Fruit fly (Drosophila melanogaster): ENCODE measurements around the gene Hsc20.

Gene Hsc20

DNA sequence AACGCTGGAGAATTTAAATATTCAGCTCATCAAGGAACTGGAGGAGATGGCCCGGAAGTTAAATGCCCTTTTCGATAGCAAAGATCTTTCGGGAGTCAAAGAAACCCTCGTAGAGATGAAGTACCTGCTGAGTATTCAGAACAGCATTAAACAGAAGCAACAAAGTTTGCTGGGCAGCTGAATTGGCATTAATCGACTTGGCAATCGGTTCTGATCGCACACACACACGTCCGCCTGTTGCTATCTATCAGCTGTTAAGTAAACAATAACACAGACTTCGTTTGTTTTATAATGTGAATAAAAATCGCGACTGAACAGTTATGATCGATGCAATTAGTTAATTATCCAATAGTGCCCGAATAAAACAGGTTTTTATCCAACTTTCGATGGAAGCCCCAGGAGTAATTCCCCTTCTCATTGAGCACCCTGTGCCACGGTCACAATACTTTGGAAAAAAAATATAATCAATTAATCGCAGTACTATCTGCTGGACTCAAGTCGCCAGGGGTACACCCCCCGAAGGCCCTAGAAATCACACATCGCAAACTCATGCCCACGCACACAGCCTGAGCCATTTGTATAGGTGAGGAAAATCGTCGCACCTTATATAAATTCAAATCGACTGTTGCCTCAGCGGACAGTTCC lies 1.0 kb downstream of the Hsc20 start:
- no peak for TF ChIP-seq pad (GFP tag; optimal IDR thresholded peaks at IDR 0.05)
- TF ChIP-seq CG7101 (tag; optimal IDR thresholded peaks at IDR 0.05): peak; percentile 48
- peak in 1 of 2 experiments; percentile 53 for TF ChIP-seq cnc (optimal IDR thresholded peaks at IDR 0.05)
- no peak for TF ChIP-seq bab1 (GFP tag; optimal IDR thresholded peaks at IDR 0.05)
- TF ChIP-seq CG5204 (GFP tag; optimal IDR thresholded peaks at IDR 0.05): no peak
- peak; percentile 79 for TF ChIP-seq tj (GFP tag; optimal IDR thresholded peaks at IDR 0.05)
- peak; percentile 43 for TF ChIP-seq Mnt (GFP tag; optimal IDR thresholded peaks at IDR 0.05)
- TF ChIP-seq ovo (GFP tag; optimal IDR thresholded peaks at IDR 0.05): peak; percentile 34
- peak; percentile 65 for TF ChIP-seq cic (GFP tag; optimal IDR thresholded peaks at IDR 0.05)
- TF ChIP-seq CG14711 (tag; optimal IDR thresholded peaks at IDR 0.05): peak; percentile 23
- TF ChIP-seq Clk (GFP tag; optimal IDR thresholded peaks at IDR 0.05): no peak
- no peak for TF ChIP-seq Hr96 (GFP tag; optimal IDR thresholded peaks at IDR 0.05)
- peak; percentile 70 for TF ChIP-seq CG12768 (GFP tag; optimal IDR thresholded peaks at IDR 0.05)
- no peak for TF ChIP-seq CG1620 (GFP tag; optimal IDR thresholded peaks at IDR 0.05)
- TF ChIP-seq kay (GFP tag; ENCODE audit: borderline replicate concordance): peak; percentile 89
- TF ChIP-seq toe (GFP tag; optimal IDR thresholded peaks at IDR 0.05): peak; percentile 21
- peak; percentile 16 for TF ChIP-seq CG7045 (GFP tag; optimal IDR thresholded peaks at IDR 0.05)
- no peak for TF ChIP-seq Crg-1 (GFP tag; optimal IDR thresholded peaks at IDR 0.05)
- TF ChIP-seq CG11617 (GFP tag; optimal IDR thresholded peaks at IDR 0.05): peak; percentile 61
- TF ChIP-seq CG33017 (tag; optimal IDR thresholded peaks at IDR 0.05): peak; percentile 28

DNA sequence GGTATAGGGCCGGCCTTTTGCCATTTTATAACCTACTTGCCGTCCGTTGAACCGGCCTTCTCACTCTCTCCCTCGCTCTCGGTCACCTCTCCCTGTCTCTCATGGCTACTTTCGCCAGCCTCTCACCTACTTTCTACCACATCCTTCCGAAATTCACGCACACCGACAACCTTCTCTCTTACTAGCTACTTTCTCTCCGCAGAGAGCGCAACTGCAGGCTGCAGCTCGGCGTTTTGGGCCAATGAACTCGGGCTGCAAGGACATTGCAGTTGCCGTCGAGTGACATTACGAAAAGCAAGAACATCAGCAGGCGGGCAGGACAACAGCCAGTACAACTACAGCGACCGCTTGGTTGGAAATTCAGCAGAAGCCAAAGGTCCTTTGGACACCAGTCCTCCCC lies 8.4 kb downstream of the Hsc20 start:
- TF ChIP-seq bab1 (GFP tag; optimal IDR thresholded peaks at IDR 0.05) (no peak), CG33017 (tag; optimal IDR thresholded peaks at IDR 0.05) (no peak), kay (GFP tag; ENCODE audit: borderline replicate concordance) (no peak), CG7101 (tag; optimal IDR thresholded peaks at IDR 0.05) (no peak), Mnt (GFP tag; optimal IDR thresholded peaks at IDR 0.05) (no peak), ovo (GFP tag; optimal IDR thresholded peaks at IDR 0.05) (no peak), CG5204 (GFP tag; optimal IDR thresholded peaks at IDR 0.05) (no peak), CG14711 (tag; optimal IDR thresholded peaks at IDR 0.05) (no peak), tj (GFP tag; optimal IDR thresholded peaks at IDR 0.05) (no peak), Hr96 (GFP tag; optimal IDR thresholded peaks at IDR 0.05) (no peak)

DNA sequence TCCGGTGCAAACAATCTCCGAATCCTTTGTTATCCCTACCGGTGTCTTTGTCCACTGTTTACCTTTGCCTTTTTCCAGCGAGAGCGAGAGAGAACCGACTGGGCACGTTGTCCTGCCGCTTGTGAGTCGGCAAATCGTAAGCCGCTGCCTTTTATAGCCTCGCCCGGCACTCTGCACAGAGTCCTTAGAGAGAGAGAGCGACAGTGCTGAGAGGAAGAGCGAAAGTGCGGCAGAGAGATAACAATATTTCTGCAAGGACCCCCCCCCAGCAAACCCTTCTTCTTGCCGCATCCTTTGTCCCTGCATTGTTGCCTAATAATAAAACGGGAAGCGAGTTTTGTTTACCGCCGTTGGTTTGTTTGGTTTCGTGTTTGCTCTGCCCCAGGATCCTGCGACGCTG lies 19.3 kb downstream of the Hsc20 start, which contains the start of gene CG13055:
Gene CG13055, minus strand, starts transcription at position 101 of the 400 bp plus-strand sequence.
- TF ChIP-seq bab1 (GFP tag; optimal IDR thresholded peaks at IDR 0.05) (no peak), tj (GFP tag; optimal IDR thresholded peaks at IDR 0.05) (no peak), ovo (GFP tag; optimal IDR thresholded peaks at IDR 0.05) (no peak), Crg-1 (GFP tag; optimal IDR thresholded peaks at IDR 0.05) (no peak), pad (GFP tag; optimal IDR thresholded peaks at IDR 0.05) (no peak), CG7045 (GFP tag; optimal IDR thresholded peaks at IDR 0.05) (no peak), CG11617 (GFP tag; optimal IDR thresholded peaks at IDR 0.05) (no peak), Mnt (GFP tag; optimal IDR thresholded peaks at IDR 0.05) (no peak), toe (GFP tag; optimal IDR thresholded peaks at IDR 0.05) (no peak), CG5204 (GFP tag; optimal IDR thresholded peaks at IDR 0.05) (no peak), CG7101 (tag; optimal IDR thresholded peaks at IDR 0.05) (no peak), kay (GFP tag; ENCODE audit: borderline replicate concordance) (no peak), cic (GFP tag; optimal IDR thresholded peaks at IDR 0.05) (no peak), cnc (optimal IDR thresholded peaks at IDR 0.05) (no peak), CG1620 (GFP tag; optimal IDR thresholded peaks at IDR 0.05) (no peak), Hr96 (GFP tag; optimal IDR thresholded peaks at IDR 0.05) (no peak), CG14711 (tag; optimal IDR thresholded peaks at IDR 0.05) (no peak), CG33017 (tag; optimal IDR thresholded peaks at IDR 0.05) (no peak), Clk (GFP tag; optimal IDR thresholded peaks at IDR 0.05) (no peak), CG12768 (GFP tag; optimal IDR thresholded peaks at IDR 0.05) (no peak)

DNA sequence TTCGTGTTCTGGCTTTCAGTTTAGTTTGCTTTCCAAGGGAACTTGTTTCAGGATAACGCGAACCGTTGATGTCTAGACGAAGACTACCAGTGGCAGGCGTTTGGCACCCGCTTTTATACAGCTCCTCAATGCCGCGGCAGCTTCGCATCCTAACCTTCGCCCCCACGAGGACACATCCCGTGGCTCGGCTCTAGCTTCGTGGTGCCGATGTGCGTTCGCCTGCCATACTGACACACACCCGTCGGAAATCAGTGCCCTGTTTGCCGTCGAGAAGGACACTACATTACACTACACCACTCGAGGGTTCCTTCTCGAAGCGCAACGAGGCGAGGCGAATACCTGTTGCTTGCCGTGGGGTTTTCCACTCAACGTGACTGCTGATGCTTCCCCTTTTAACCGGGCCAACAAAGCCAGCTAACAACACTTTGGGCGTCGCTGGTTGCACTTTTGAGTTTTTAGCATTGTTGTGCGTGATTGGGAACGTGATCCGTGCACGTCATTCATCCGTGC lies 24.2 kb downstream of the Hsc20 start, which contains the start of gene CG13054:
Gene CG13054, minus strand, starts transcription at position 74 of the 510 bp plus-strand sequence.
- no peak for TF ChIP-seq toe (GFP tag; optimal IDR thresholded peaks at IDR 0.05)
- TF ChIP-seq CG11617 (GFP tag; optimal IDR thresholded peaks at IDR 0.05): no peak
- TF ChIP-seq Mnt (GFP tag; optimal IDR thresholded peaks at IDR 0.05): no peak
- TF ChIP-seq CG7101 (tag; optimal IDR thresholded peaks at IDR 0.05): no peak
- TF ChIP-seq Hr96 (GFP tag; optimal IDR thresholded peaks at IDR 0.05): no peak
- TF ChIP-seq CG7045 (GFP tag; optimal IDR thresholded peaks at IDR 0.05): no peak
- TF ChIP-seq pad (GFP tag; optimal IDR thresholded peaks at IDR 0.05): no peak
- no peak for TF ChIP-seq ovo (GFP tag; optimal IDR thresholded peaks at IDR 0.05)
- TF ChIP-seq CG5204 (GFP tag; optimal IDR thresholded peaks at IDR 0.05): no peak
- no peak for TF ChIP-seq tj (GFP tag; optimal IDR thresholded peaks at IDR 0.05)
- no peak for TF ChIP-seq kay (GFP tag; ENCODE audit: borderline replicate concordance)
- no peak for TF ChIP-seq bab1 (GFP tag; optimal IDR thresholded peaks at IDR 0.05)
- no peak for TF ChIP-seq Crg-1 (GFP tag; optimal IDR thresholded peaks at IDR 0.05)

DNA sequence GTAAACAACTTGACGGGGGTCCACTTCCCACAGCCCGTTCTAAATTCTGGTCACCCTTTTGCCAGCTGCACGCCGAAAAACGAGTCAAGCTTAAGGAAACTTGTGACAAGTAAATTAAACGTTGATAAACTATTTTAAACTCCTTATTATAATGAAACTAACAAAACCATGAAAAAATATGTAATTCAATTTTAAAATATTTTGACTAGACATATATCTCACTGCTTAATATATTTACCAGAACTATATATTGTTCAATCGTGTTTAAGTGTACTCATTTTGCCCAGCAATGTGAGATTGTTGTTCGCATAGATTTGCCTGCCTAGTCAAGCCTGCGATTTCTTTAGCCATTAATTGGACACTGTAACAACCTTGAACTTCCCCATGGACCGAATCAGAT lies 26.6 kb downstream of the Hsc20 start, which contains the start of gene CG13053:
Gene CG13053, minus strand, starts transcription at position 171 of the 400 bp plus-strand sequence.
- no peak for TF ChIP-seq cic (GFP tag; optimal IDR thresholded peaks at IDR 0.05)
- no peak for TF ChIP-seq CG14711 (tag; optimal IDR thresholded peaks at IDR 0.05)
- no peak for TF ChIP-seq CG7101 (tag; optimal IDR thresholded peaks at IDR 0.05)
- TF ChIP-seq CG5204 (GFP tag; optimal IDR thresholded peaks at IDR 0.05): no peak
- no peak for TF ChIP-seq Crg-1 (GFP tag; optimal IDR thresholded peaks at IDR 0.05)
- TF ChIP-seq ovo (GFP tag; optimal IDR thresholded peaks at IDR 0.05): no peak
- TF ChIP-seq CG1620 (GFP tag; optimal IDR thresholded peaks at IDR 0.05): no peak

DNA sequence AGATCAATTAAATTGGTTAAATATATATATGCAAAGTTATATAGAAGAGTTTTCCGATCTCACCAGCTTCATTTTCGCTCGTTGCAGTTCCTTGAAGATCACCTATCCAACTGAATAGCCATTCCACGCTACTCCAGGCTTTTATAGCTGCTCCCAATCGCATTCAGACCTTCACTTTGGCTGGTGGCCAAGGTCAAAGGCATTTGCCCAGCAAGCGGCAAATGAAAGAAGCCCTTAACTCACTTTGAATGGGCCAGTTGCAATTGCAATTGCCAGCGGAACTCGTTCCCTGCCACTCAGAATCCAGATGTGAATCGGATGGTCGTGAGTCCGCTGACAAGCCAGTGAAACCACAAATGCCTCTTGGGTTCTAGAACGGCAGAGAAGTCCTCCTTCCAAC lies 28.6 kb downstream of the Hsc20 start, which contains the start of gene CG34247:
Gene CG34247, minus strand, starts transcription at position 101 of the 400 bp plus-strand sequence.
- TF ChIP-seq tj (GFP tag; optimal IDR thresholded peaks at IDR 0.05): no peak
- no peak for TF ChIP-seq bab1 (GFP tag; optimal IDR thresholded peaks at IDR 0.05)
- no peak for TF ChIP-seq kay (GFP tag; ENCODE audit: borderline replicate concordance)
- no peak for TF ChIP-seq CG33017 (tag; optimal IDR thresholded peaks at IDR 0.05)
- no peak for TF ChIP-seq CG1620 (GFP tag; optimal IDR thresholded peaks at IDR 0.05)
- TF ChIP-seq pad (GFP tag; optimal IDR thresholded peaks at IDR 0.05): no peak
- no peak for TF ChIP-seq cic (GFP tag; optimal IDR thresholded peaks at IDR 0.05)
- TF ChIP-seq CG7101 (tag; optimal IDR thresholded peaks at IDR 0.05): no peak
- no peak for TF ChIP-seq CG7045 (GFP tag; optimal IDR thresholded peaks at IDR 0.05)
- no peak for TF ChIP-seq Mnt (GFP tag; optimal IDR thresholded peaks at IDR 0.05)
- TF ChIP-seq CG11617 (GFP tag; optimal IDR thresholded peaks at IDR 0.05): no peak
- TF ChIP-seq CG12768 (GFP tag; optimal IDR thresholded peaks at IDR 0.05): no peak
- no peak for TF ChIP-seq Clk (GFP tag; optimal IDR thresholded peaks at IDR 0.05)
